Fruit fly (Drosophila melanogaster) whole organism, embryonic: ENCODE measurements around the gene Kmn1.

Source experiments
- CG10267 ChIP-seq: fragments of 200-800 bp; sonication (Bioruptor generic); optimal IDR thresholded peaks from 2 replicates; lab custom pipeline; 2018; ENCODE audit warnings: missing biosample characterization, mild to moderate bottlenecking, missing genetic modification characterization, moderate library complexity
- CG10959 ChIP-seq: fragments of 200-800 bp; sonication (Bioruptor generic); IDR thresholded peaks from 2 replicates; pipeline ENCODE4 v1.3.6; 2022; ENCODE audit warnings: missing biosample characterization, missing genetic modification characterization
- CG10979 ChIP-seq: fragments of 200-800 bp; sonication (Bioruptor generic); optimal IDR thresholded peaks from 2 replicates; lab custom pipeline; 2018; ENCODE audit warnings: missing biosample characterization, mild to moderate bottlenecking, missing genetic modification characterization, moderate library complexity
- CG13894 ChIP-seq: fragments of 200-800 bp; sonication (Bioruptor generic); optimal IDR thresholded peaks from 3 replicates; lab custom pipeline; 2018; ENCODE audit warnings: missing biosample characterization, mild to moderate bottlenecking, missing genetic modification characterization, moderate library complexity
- CG1647 ChIP-seq: fragments of 200-800 bp; sonication (Bioruptor generic); optimal IDR thresholded peaks from 3 replicates; lab custom pipeline; 2016; ENCODE audit warnings: missing biosample characterization, missing genetic modification characterization
- CG2129 ChIP-seq: fragments of 200-800 bp; sonication (Bioruptor generic); IDR thresholded peaks from 2 replicates; pipeline ENCODE4 v1.3.6; 2022; ENCODE audit warnings: missing biosample characterization, missing genetic modification characterization; ENCODE audit not compliant: partially characterized antibody
- CG3065 ChIP-seq: fragments of 200-800 bp; sonication (Bioruptor generic); optimal IDR thresholded peaks from 2 replicates; lab custom pipeline; 2016; ENCODE audit warnings: missing biosample characterization, missing genetic modification characterization
- CG31365 ChIP-seq: fragments of 200-800 bp; sonication (Bioruptor generic); optimal IDR thresholded peaks from 2 replicates; lab custom pipeline; 2018; ENCODE audit warnings: missing biosample characterization, mild to moderate bottlenecking, missing genetic modification characterization
- CG32767 ChIP-seq: fragments of 200-800 bp; sonication (Bioruptor generic); IDR thresholded peaks from 2 replicates; pipeline ENCODE4 v1.3.6; 2022; ENCODE audit warnings: missing biosample characterization, missing genetic modification characterization
- CG33213 ChIP-seq: fragments of 200-800 bp; sonication (Bioruptor generic); optimal IDR thresholded peaks from 3 replicates; lab custom pipeline; 2016; ENCODE audit warnings: missing biosample characterization, missing genetic modification characterization
- CG34422 ChIP-seq: fragments of 200-800 bp; sonication (Bioruptor generic); IDR thresholded peaks from 3 replicates; pipeline ENCODE4 v1.3.6; 2022; ENCODE audit warnings: missing biosample characterization, missing genetic modification characterization
- CG4328 ChIP-seq: fragments of 200-800 bp; sonication (Bioruptor generic); optimal IDR thresholded peaks from 3 replicates; lab custom pipeline; 2017; ENCODE audit warnings: missing biosample characterization, missing genetic modification reagents, missing genetic modification characterization
- CG4707 ChIP-seq: fragments of 200-800 bp; sonication (Bioruptor generic); optimal IDR thresholded peaks from 2 replicates; lab custom pipeline; 2018; ENCODE audit warnings: missing biosample characterization, mild to moderate bottlenecking, missing genetic modification characterization, moderate library complexity
- CG6175 ChIP-seq: fragments of 200-800 bp; sonication (Bioruptor generic); IDR thresholded peaks from 3 replicates; pipeline ENCODE4 v1.3.6; 2022; ENCODE audit warnings: missing biosample characterization, missing genetic modification characterization
- CG7745 ChIP-seq: fragments of 200-800 bp; sonication (Bioruptor generic); optimal IDR thresholded peaks from 2 replicates; lab custom pipeline; 2018; ENCODE audit warnings: missing biosample characterization, mild to moderate bottlenecking, missing genetic modification characterization, moderate library complexity
- CG7987 ChIP-seq: fragments of 200-800 bp; sonication (Bioruptor generic); optimal IDR thresholded peaks from 2 replicates; lab custom pipeline; 2018; ENCODE audit warnings: missing biosample characterization, mild to moderate bottlenecking, missing genetic modification characterization, moderate library complexity
- CG8290 ChIP-seq, 3 experiments: fragments of 200-800 bp; sonication (Bioruptor generic); optimal IDR thresholded peaks; 2 replicates each; lab custom pipeline; 2016 to 2019; ENCODE audit warnings: missing biosample characterization in 3 of 3, missing genetic modification characterization in 3 of 3, mild to moderate bottlenecking in 2 of 3, moderate library complexity in 1 of 3
- CG9215 ChIP-seq: fragments of 200-800 bp; sonication (Bioruptor generic); IDR thresholded peaks from 2 replicates; pipeline ENCODE4 v1.3.6; 2022; ENCODE audit warnings: missing biosample characterization, missing genetic modification characterization
- CG9437 ChIP-seq: fragments of 200-800 bp; sonication (Bioruptor generic); optimal IDR thresholded peaks from 2 replicates; lab custom pipeline; 2018; ENCODE audit warnings: missing biosample characterization, mild to moderate bottlenecking, missing genetic modification characterization
- Camta ChIP-seq: fragments of 200-800 bp; sonication (Bioruptor generic); optimal IDR thresholded peaks from 2 replicates; lab custom pipeline; 2016; ENCODE audit warnings: missing biosample characterization, missing genetic modification characterization
- D ChIP-seq, 2 experiments: fragments of 200-800 bp in 1 of 2; fragments of >200 bp in 1 of 2; sonication (Bioruptor generic) in 1 of 2; optimal IDR thresholded peaks; 2 replicates in 1 of 2; 3 replicates in 1 of 2; lab custom pipeline; 2017; ENCODE audit warnings: mild to moderate bottlenecking in 1 of 2, missing biosample characterization in 1 of 2, missing genetic modification characterization in 1 of 2, missing genetic modification reagents in 1 of 2
- Doc3 ChIP-seq: fragments of 200-800 bp; sonication (Bioruptor generic); IDR thresholded peaks from 3 replicates; pipeline ENCODE4 v1.3.6; 2022; ENCODE audit warnings: missing biosample characterization, missing genetic modification characterization; ENCODE audit not compliant: partially characterized antibody
- Dref ChIP-seq: fragments of 200-800 bp; sonication (Bioruptor generic); IDR thresholded peaks from 2 replicates; pipeline ENCODE4 v1.3.6; 2022; ENCODE audit warnings: missing biosample characterization, missing genetic modification characterization
- E2f2 ChIP-seq: fragments of 200-800 bp; sonication (Bioruptor generic); IDR thresholded peaks from 2 replicates; pipeline ENCODE4 v1.3.6; 2022; ENCODE audit warnings: missing biosample characterization, missing genetic modification characterization
- ERR ChIP-seq: fragments of 200-800 bp; sonication (Bioruptor generic); optimal IDR thresholded peaks from 2 replicates; lab custom pipeline; 2016; ENCODE audit warnings: missing biosample characterization, missing genetic modification characterization
- HHEX ChIP-seq: fragments of 200-800 bp; sonication (Bioruptor generic); optimal IDR thresholded peaks from 3 replicates; lab custom pipeline; 2017; ENCODE audit warnings: missing biosample characterization, mild to moderate bottlenecking, missing genetic modification characterization, missing genetic modification reagents
- Hr78 ChIP-seq, 2 experiments: fragments of 200-800 bp in 1 of 2; fragments of >200 bp in 1 of 2; sonication (Bioruptor generic) in 1 of 2; optimal IDR thresholded peaks; 2 replicates each; lab custom pipeline; 2017 to 2019; ENCODE audit warnings: missing biosample characterization in 2 of 2, missing genetic modification characterization in 2 of 2, mild to moderate bottlenecking in 1 of 2, moderate library complexity in 1 of 2
- MTF-1 ChIP-seq: fragments of 200-800 bp; sonication (Bioruptor generic); optimal IDR thresholded peaks from 2 replicates; lab custom pipeline; 2018; ENCODE audit warnings: missing biosample characterization, mild to moderate bottlenecking, missing genetic modification characterization, borderline replicate concordance
- Med ChIP-seq: fragments of 200-800 bp; sonication (Bioruptor generic); peaks from one replicate; lab custom pipeline; 2016; ENCODE audit warnings: missing biosample characterization, missing genetic modification characterization, mild to moderate bottlenecking, inconsistent platforms, moderate library complexity
- Side ChIP-seq: fragments of 200-800 bp; sonication (Bioruptor generic); optimal IDR thresholded peaks from 2 replicates; lab custom pipeline; 2016; ENCODE audit warnings: missing biosample characterization, missing genetic modification characterization
- Taf1 ChIP-seq: fragments of 200-800 bp; sonication (Bioruptor generic); IDR thresholded peaks from 2 replicates; pipeline ENCODE4 v1.3.6; 2022; ENCODE audit warnings: missing biosample characterization, missing genetic modification characterization
- Tbp ChIP-seq: fragments of >200 bp; optimal IDR thresholded peaks from 2 replicates; lab custom pipeline; 2018; ENCODE audit warnings: missing biosample characterization, missing genetic modification characterization
- Trl ChIP-seq, 3 experiments: fragments of >200 bp in 2 of 3; fragments of 200-800 bp in 1 of 3; sonication (Bioruptor generic) in 1 of 3; optimal IDR thresholded peaks; 2 replicates in 1 of 3; 3 replicates in 2 of 3; lab custom pipeline; 2016 to 2017; ENCODE audit warnings: missing biosample characterization in 1 of 3, missing genetic modification characterization in 1 of 3
- al ChIP-seq: fragments of 200-800 bp; sonication (Bioruptor generic); IDR thresholded peaks from 2 replicates; pipeline ENCODE4 v1.3.6; 2022; ENCODE audit warnings: missing biosample characterization, missing genetic modification characterization
- amos ChIP-seq: fragments of 200-800 bp; sonication (Bioruptor generic); IDR thresholded peaks from 2 replicates; pipeline ENCODE4 v1.3.6; 2022; ENCODE audit warnings: missing biosample characterization, missing genetic modification characterization; ENCODE audit not compliant: partially characterized antibody
- bab2 ChIP-seq: fragments of 200-800 bp; sonication (Bioruptor generic); optimal IDR thresholded peaks from 2 replicates; lab custom pipeline; 2016; ENCODE audit warnings: missing biosample characterization, missing genetic modification characterization
- bcd ChIP-seq: fragments of 200-800 bp; sonication (Bioruptor generic); optimal IDR thresholded peaks from 2 replicates; lab custom pipeline; 2017; ENCODE audit warnings: missing biosample characterization, mild to moderate bottlenecking, missing genetic modification characterization
- croc ChIP-seq: fragments of 200-800 bp; sonication (Bioruptor generic); conservative IDR thresholded peaks from 3 replicates; pipeline ENCODE4 v1.3.6; 2022; ENCODE audit warnings: missing biosample characterization, missing genetic modification characterization
- en ChIP-seq: fragments of 200-800 bp; sonication (Bioruptor generic); optimal IDR thresholded peaks from 2 replicates; lab custom pipeline; 2016; ENCODE audit warnings: missing biosample characterization, missing genetic modification characterization
- gcm2 ChIP-seq: fragments of 200-800 bp; sonication (Bioruptor generic); optimal IDR thresholded peaks from 2 replicates; lab custom pipeline; 2016; ENCODE audit warnings: missing biosample characterization, missing genetic modification characterization
- gfzf ChIP-seq: fragments of 200-800 bp; sonication (Bioruptor generic); optimal IDR thresholded peaks from 2 replicates; lab custom pipeline; 2016; ENCODE audit warnings: missing biosample characterization, mild to moderate bottlenecking, missing genetic modification characterization, moderate library complexity
- grn ChIP-seq: fragments of 200-800 bp; sonication (Bioruptor generic); optimal IDR thresholded peaks from 3 replicates; lab custom pipeline; 2017; ENCODE audit warnings: missing biosample characterization, missing genetic modification characterization
- gsb ChIP-seq: fragments of 200-800 bp; sonication (Bioruptor generic); IDR thresholded peaks from 2 replicates; pipeline ENCODE4 v1.3.6; 2022; ENCODE audit warnings: missing biosample characterization, missing genetic modification characterization
- nau ChIP-seq: fragments of 200-800 bp; sonication (Bioruptor generic); optimal IDR thresholded peaks from 3 replicates; lab custom pipeline; 2017; ENCODE audit warnings: missing biosample characterization, mild to moderate bottlenecking, missing genetic modification characterization, missing genetic modification reagents
- nom ChIP-seq: fragments of 200-800 bp; sonication (Bioruptor generic); optimal IDR thresholded peaks from 2 replicates; lab custom pipeline; 2017; ENCODE audit warnings: missing biosample characterization, missing genetic modification characterization, mild to moderate bottlenecking, moderate library complexity, missing genetic modification reagents
- ranshi ChIP-seq: fragments of 200-800 bp; sonication (Bioruptor generic); IDR thresholded peaks from 2 replicates; pipeline ENCODE4 v1.3.6; 2022; ENCODE audit warnings: missing biosample characterization, missing genetic modification characterization
- rib ChIP-seq: fragments of 200-800 bp; sonication (Bioruptor generic); IDR thresholded peaks from 2 replicates; pipeline ENCODE4 v1.3.6; 2022; ENCODE audit warnings: missing biosample characterization, missing genetic modification characterization
- scrt ChIP-seq: fragments of 200-800 bp; sonication (Bioruptor generic); optimal IDR thresholded peaks from 2 replicates; lab custom pipeline; 2018; ENCODE audit warnings: missing biosample characterization, mild to moderate bottlenecking, missing genetic modification characterization, moderate library complexity
- seq ChIP-seq: fragments of 200-800 bp; sonication (Bioruptor generic); IDR thresholded peaks from 2 replicates; pipeline ENCODE4 v1.3.6; 2022; ENCODE audit warnings: missing biosample characterization, missing genetic modification characterization
- tup ChIP-seq: fragments of 200-800 bp; sonication (Bioruptor generic); optimal IDR thresholded peaks from 2 replicates; lab custom pipeline; 2016; ENCODE audit warnings: missing biosample characterization, mild to moderate bottlenecking, missing genetic modification characterization, moderate library complexity

Gene Kmn1

DNA sequence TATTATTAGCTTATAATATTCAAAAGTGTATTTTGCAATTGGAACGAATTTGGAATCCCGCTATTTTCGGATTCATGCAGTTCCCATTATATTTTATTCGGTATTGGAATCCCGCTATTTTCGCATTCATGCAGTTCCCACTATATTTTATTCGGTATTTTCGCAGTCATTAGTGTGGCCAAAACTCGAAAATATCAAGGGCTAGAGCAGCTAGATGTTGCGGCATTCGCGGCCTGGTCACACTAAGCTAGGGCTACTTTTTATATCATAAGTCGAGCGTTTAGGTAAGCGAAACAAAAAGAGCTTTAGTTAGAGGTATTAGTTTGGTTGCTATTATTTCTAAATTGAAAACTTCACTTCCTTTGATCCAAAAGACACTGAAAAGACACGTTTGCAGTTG, 6.6 kb upstream of the Kmn1 start (continued):
- peak; percentile 41 for TF ChIP-seq CG10267 (tag; lab: Kevin White, UChicago)
- no peak for TF ChIP-seq CG4328 (GFP tag; lab: Kevin White, UChicago)
- no peak for TF ChIP-seq bab2
- no peak for TF ChIP-seq Trl (optimal IDR thresholded peaks at IDR 0.05; lab: Kevin White, UChicago)
- no peak for TF ChIP-seq Trl (GFP tag; optimal IDR thresholded peaks at IDR 0.05; lab: Kevin White, UChicago)
- no peak for TF ChIP-seq seq (GFP tag; lab: Robert Waterston, UW)
- TF ChIP-seq CG1647 (GFP tag; lab: Kevin White, UChicago): no peak
- TF ChIP-seq nau: no peak
- no peak for TF ChIP-seq en
- no peak for TF ChIP-seq ERR (GFP tag; lab: Kevin White, UChicago)
- no peak for TF ChIP-seq scrt
- TF ChIP-seq CG6175 (GFP tag; lab: Robert Waterston, UW): no peak
- TF ChIP-seq Taf1 (GFP tag; lab: Robert Waterston, UW): no peak
- TF ChIP-seq rib (GFP tag; lab: Robert Waterston, UW): no peak
- TF ChIP-seq amos (GFP tag; lab: Robert Waterston, UW): peak; percentile 54
- no peak for TF ChIP-seq al (GFP tag; lab: Robert Waterston, UW)
- no peak for TF ChIP-seq CG4707 (GFP tag; lab: Kevin White, UChicago)
- peak; percentile 66 for TF ChIP-seq Med (GFP tag; lab: Kevin White, UChicago)
- TF ChIP-seq grn: no peak
- no peak for TF ChIP-seq gsb (GFP tag; lab: Robert Waterston, UW)
- TF ChIP-seq CG3065 (GFP tag; lab: Kevin White, UChicago): no peak
- no peak for TF ChIP-seq bcd
- TF ChIP-seq tup (GFP tag; lab: Kevin White, UChicago): no peak
- TF ChIP-seq CG10979: no peak
- TF ChIP-seq CG13894: peak; percentile 46
- no peak for TF ChIP-seq CG9437 (GFP tag; lab: Kevin White, UChicago)
- TF ChIP-seq CG2129 (GFP tag; lab: Robert Waterston, UW): no peak
- peak; percentile 92 for TF ChIP-seq CG33213
- no peak for TF ChIP-seq CG7745 (tag; lab: Kevin White, UChicago)
- no peak for TF ChIP-seq HHEX (GFP tag; lab: Kevin White, UChicago)
- no peak for TF ChIP-seq Tbp (GFP tag; lab: Kevin White, UChicago)
- TF ChIP-seq gcm2 (GFP tag; lab: Kevin White, UChicago): no peak
- no peak for TF ChIP-seq CG10959
- peak; percentile 96 for TF ChIP-seq CG8290 (GFP tag; optimal IDR thresholded peaks at IDR 0.05; lab: Kevin White, UChicago)
- peak; percentile 86 to 91 for TF ChIP-seq CG8290 (tag; optimal IDR thresholded peaks at IDR 0.05; lab: Kevin White, UChicago)
- no peak for TF ChIP-seq nom (GFP tag; lab: Kevin White, UChicago)
- no peak for TF ChIP-seq D (optimal IDR thresholded peaks at IDR 0.05; lab: Kevin White, UChicago)
- TF ChIP-seq D (GFP tag; optimal IDR thresholded peaks at IDR 0.05; lab: Kevin White, UChicago): no peak
- no peak for TF ChIP-seq MTF-1 (GFP tag; lab: Kevin White, UChicago)
- TF ChIP-seq Camta (GFP tag; lab: Kevin White, UChicago): no peak
- TF ChIP-seq Dref: no peak
- no peak for TF ChIP-seq CG34422 (GFP tag; lab: Robert Waterston, UW)
- TF ChIP-seq ranshi (GFP tag; lab: Robert Waterston, UW): no peak
- no peak for TF ChIP-seq CG7987 (GFP tag; lab: Kevin White, UChicago)
- no peak for TF ChIP-seq Hr78 (GFP tag; optimal IDR thresholded peaks at IDR 0.05; lab: Kevin White, UChicago)
- no peak for TF ChIP-seq Side (GFP tag; lab: Kevin White, UChicago)
- TF ChIP-seq croc: no peak
- TF ChIP-seq CG9215: no peak
- no peak for TF ChIP-seq CG31365 (tag; lab: Kevin White, UChicago)
- TF ChIP-seq E2f2: peak; percentile 53; the same call in 1 of the 2 replicates
- no peak for TF ChIP-seq CG32767 (GFP tag; lab: Robert Waterston, UW)
- TF ChIP-seq gfzf (GFP tag; lab: Kevin White, UChicago): peak; percentile 89
- no peak for TF ChIP-seq Doc3
